Worm (Caenorhabditis elegans) whole organism, mixed stage, embryonic: ENCODE measurements around the gene C04C3.7.

Experiments used
- M03D4.4 ChIP-seq: sonication (generic microtip); optimal IDR thresholded peaks from 2 replicates; lab custom pipeline; 2017; ENCODE audit warnings: mild to moderate bottlenecking, missing genetic modification characterization, missing compliant biosample characterization
- bed-3 ChIP-seq: fragments of 200-800 bp; sonication (Bioruptor generic); optimal IDR thresholded peaks from 3 replicates; lab custom pipeline; 2018; ENCODE audit warnings: mild to moderate bottlenecking, missing genetic modification characterization, moderate library complexity, missing compliant biosample characterization
- ceh-39 ChIP-seq: fragments of 150-350 bp; optimal IDR thresholded peaks from 2 replicates; lab custom pipeline; 2014; ENCODE audit warnings: missing biosample characterization, missing genetic modification characterization
- ceh-83 ChIP-seq: fragments of 200-800 bp; sonication (Bioruptor generic); optimal IDR thresholded peaks from 2 replicates; lab custom pipeline; 2018; ENCODE audit warnings: mild to moderate bottlenecking, missing genetic modification characterization, missing compliant biosample characterization
- cnd-1 ChIP-seq: fragments of 200-800 bp; sonication (Bioruptor generic); optimal IDR thresholded peaks from 2 replicates; lab custom pipeline; 2018; ENCODE audit warnings: mild to moderate bottlenecking, missing genetic modification characterization, missing compliant biosample characterization
- drap-1 ChIP-seq: fragments of 200-800 bp; sonication (Bioruptor generic); optimal IDR thresholded peaks from 3 replicates; lab custom pipeline; 2018; ENCODE audit warnings: mild to moderate bottlenecking, missing genetic modification characterization, missing compliant biosample characterization
- elt-1 ChIP-seq: sonication (generic microtip); optimal IDR thresholded peaks from 2 replicates; lab custom pipeline; 2017; ENCODE audit warnings: missing genetic modification characterization, mild to moderate bottlenecking, missing compliant biosample characterization, antibody characterized with exemption, moderate library complexity, borderline replicate concordance; ENCODE audit not compliant: insufficient read depth
- flh-1 ChIP-seq: fragments of 200-800 bp; sonication (Bioruptor generic); optimal IDR thresholded peaks from 2 replicates; lab custom pipeline; 2018; ENCODE audit warnings: mild to moderate bottlenecking, missing genetic modification characterization, moderate library complexity, missing compliant biosample characterization
- ham-2 ChIP-seq: fragments of 200-800 bp; sonication (Bioruptor generic); optimal IDR thresholded peaks from 2 replicates; lab custom pipeline; 2018; ENCODE audit warnings: mild to moderate bottlenecking, missing genetic modification characterization, missing compliant biosample characterization
- hlh-1 ChIP-seq: fragments of 150-350 bp; optimal IDR thresholded peaks from 2 replicates; lab custom pipeline; 2014; ENCODE audit warnings: missing biosample characterization, missing genetic modification reagents, missing genetic modification characterization
- lin-13 ChIP-seq: fragments of 150-350 bp; optimal IDR thresholded peaks from 2 replicates; lab custom pipeline; 2014; ENCODE audit warnings: missing biosample characterization, missing genetic modification characterization
- lin-32 ChIP-seq: fragments of 200-800 bp; sonication (Bioruptor generic); optimal IDR thresholded peaks from 2 replicates; lab custom pipeline; 2018; ENCODE audit warnings: mild to moderate bottlenecking, missing genetic modification characterization, missing compliant biosample characterization
- lsy-2 ChIP-seq: fragments of 150-350 bp; optimal IDR thresholded peaks from 2 replicates; lab custom pipeline; 2014; ENCODE audit warnings: missing biosample characterization, missing genetic modification characterization
- mab-5 ChIP-seq: fragments of 150-350 bp; optimal IDR thresholded peaks from 2 replicates; lab custom pipeline; 2014; ENCODE audit warnings: missing biosample characterization, missing genetic modification characterization
- mls-2 ChIP-seq: sonication (generic microtip); optimal IDR thresholded peaks from 2 replicates; lab custom pipeline; 2016; ENCODE audit warnings: mild to moderate bottlenecking, missing genetic modification characterization, moderate library complexity, missing compliant biosample characterization
- nhr-12 ChIP-seq: fragments of 150-350 bp; optimal IDR thresholded peaks from 2 replicates; lab custom pipeline; 2014; ENCODE audit warnings: missing biosample characterization, missing genetic modification characterization
- nhr-2 ChIP-seq: fragments of 150-350 bp; optimal IDR thresholded peaks from 2 replicates; lab custom pipeline; 2014; ENCODE audit warnings: missing biosample characterization, missing genetic modification characterization
- nhr-237 ChIP-seq: fragments of 150-350 bp; optimal IDR thresholded peaks from 2 replicates; lab custom pipeline; 2014; ENCODE audit warnings: missing biosample characterization, missing genetic modification characterization
- nhr-28 ChIP-seq: fragments of 150-350 bp; optimal IDR thresholded peaks from 2 replicates; lab custom pipeline; 2014; ENCODE audit warnings: missing biosample characterization, missing genetic modification characterization
- nhr-76 ChIP-seq: sonication (generic microtip); optimal IDR thresholded peaks from 2 replicates; lab custom pipeline; 2017; ENCODE audit warnings: missing biosample characterization, missing genetic modification characterization
- pha-4 ChIP-seq: fragments of 150-350 bp; optimal IDR thresholded peaks from 2 replicates; lab custom pipeline; 2018; ENCODE audit warnings: missing biosample characterization, missing genetic modification reagents, missing genetic modification characterization
- snpc-4 ChIP-seq: fragments of 150-350 bp; optimal IDR thresholded peaks from 2 replicates; lab custom pipeline; 2014; ENCODE audit warnings: missing biosample characterization, missing genetic modification characterization
- sptf-1 ChIP-seq: sonication (generic microtip); optimal IDR thresholded peaks from 2 replicates; lab custom pipeline; 2017; ENCODE audit warnings: mild to moderate bottlenecking, missing genetic modification characterization, moderate library complexity, missing compliant biosample characterization
- tbx-8 ChIP-seq: fragments of 200-800 bp; sonication (Bioruptor generic); optimal IDR thresholded peaks from 2 replicates; lab custom pipeline; 2018; ENCODE audit warnings: mild to moderate bottlenecking, missing genetic modification characterization, moderate library complexity, missing compliant biosample characterization
- unc-120 ChIP-seq: sonication (generic microtip); optimal IDR thresholded peaks from 2 replicates; lab custom pipeline; 2017; ENCODE audit warnings: missing genetic modification characterization, missing compliant biosample characterization; ENCODE audit not compliant: poor library complexity, severe bottlenecking
- unc-39 ChIP-seq: fragments of 150-350 bp; optimal IDR thresholded peaks from 2 replicates; lab custom pipeline; 2014; ENCODE audit warnings: missing biosample characterization, missing genetic modification characterization
- zip-8 ChIP-seq: fragments of 150-350 bp; optimal IDR thresholded peaks from 2 replicates; lab custom pipeline; 2014; ENCODE audit warnings: missing biosample characterization, missing genetic modification characterization
- ztf-11 ChIP-seq: fragments of 150-350 bp; optimal IDR thresholded peaks from 2 replicates; lab custom pipeline; 2014; ENCODE audit warnings: missing biosample characterization, missing genetic modification characterization

Gene C04C3.7

DNA sequence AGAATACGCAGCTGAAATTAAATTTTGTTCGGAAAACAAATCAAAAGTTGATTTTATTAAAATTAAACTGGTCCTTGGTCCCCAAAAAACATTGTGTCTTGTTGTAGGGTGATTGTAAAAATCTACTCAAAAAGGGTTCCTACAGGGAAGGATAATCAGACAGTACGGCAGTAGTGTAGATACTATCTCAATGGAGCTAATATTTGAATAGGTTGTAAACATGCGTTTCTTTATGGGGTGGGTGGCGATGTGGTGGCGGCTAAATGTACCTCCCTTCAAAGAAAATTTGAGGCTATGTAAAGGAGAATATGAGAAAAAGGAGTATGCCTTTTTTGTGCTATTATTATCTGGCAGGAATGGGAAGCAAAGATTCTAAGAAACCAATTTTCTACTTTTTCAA is 19.2 kb upstream of the C04C3.7 start:
- no peak for TF ChIP-seq snpc-4
- TF ChIP-seq zip-8 (tag; lab: Kevin White, UChicago) = no peak
- TF ChIP-seq ceh-83 (GFP tag; lab: Kevin White, UChicago) = no peak
- TF ChIP-seq sptf-1 = no peak
- no peak for TF ChIP-seq drap-1
- TF ChIP-seq hlh-1 (tag; lab: Kevin White, UChicago) = no peak

DNA sequence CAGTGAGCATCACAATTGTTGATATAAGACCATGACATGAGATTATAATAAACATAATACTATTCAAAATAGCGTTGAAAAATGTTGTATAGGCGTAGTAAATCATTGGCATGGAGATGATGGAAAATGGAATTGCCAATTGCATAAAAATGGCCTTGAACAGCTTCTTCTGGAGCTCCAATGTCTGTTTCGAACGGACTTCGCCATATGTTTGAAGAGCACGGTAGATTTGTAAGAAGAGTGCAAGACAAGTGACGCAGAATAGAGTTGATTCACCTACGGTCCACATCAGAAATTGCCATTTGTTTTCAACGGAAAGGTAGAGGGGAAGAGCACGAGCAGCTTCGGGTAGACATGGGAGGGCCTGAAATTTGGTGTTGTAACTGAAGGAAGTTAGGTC is 14.1 kb upstream of the C04C3.7 start:
- no peak for TF ChIP-seq lin-32 (GFP tag; lab: Kevin White, UChicago)
- TF ChIP-seq nhr-28 (tag; lab: Kevin White, UChicago) = no peak
- TF ChIP-seq ztf-11 (tag; lab: Kevin White, UChicago) = no peak
- no peak for TF ChIP-seq flh-1 (GFP tag; lab: Kevin White, UChicago)

DNA sequence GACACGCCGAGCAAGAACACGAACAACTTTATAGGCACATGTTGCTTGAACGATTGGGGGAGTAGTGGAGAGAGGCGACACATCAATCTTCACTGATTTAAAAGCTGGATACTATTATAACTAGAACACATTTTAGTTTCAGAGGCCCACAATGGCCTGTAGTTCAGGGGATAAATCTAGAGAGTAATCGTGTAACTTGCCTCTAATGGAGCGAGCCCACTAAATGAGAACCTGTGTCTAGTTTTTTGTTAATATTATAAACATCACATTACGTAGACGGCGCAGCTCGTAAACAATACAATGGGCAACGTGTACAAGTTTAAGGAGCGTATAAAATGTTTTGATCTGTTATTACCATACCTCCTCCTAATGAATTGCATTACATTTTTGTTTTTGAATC is 11.3 kb upstream of the C04C3.7 start, which contains the start of gene F58E2.5:
F58E2.5 (plus strand) TSS at position 301 of the 400 bp plus-strand sequence.
- TF ChIP-seq nhr-12 (tag; lab: Kevin White, UChicago) = no peak

DNA sequence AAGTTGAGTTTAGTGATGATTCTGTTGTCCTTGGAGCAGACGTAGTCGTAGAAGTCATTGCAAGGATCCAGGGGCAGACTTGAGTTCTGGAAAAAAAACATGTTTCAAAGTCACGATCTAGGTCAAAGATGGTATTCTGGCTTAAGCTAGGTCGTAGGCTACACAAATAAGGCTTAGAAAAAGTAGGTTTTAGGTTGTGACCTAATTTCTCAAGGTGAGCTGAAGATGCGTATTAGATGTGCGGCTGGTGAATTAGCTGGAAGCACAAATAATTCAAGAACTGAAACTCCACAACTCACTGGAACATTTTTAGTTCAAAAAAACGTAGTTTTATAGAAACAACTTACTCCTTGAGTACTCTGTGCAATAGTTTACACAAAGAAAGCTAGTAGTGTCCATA is 10.8 kb upstream of the C04C3.7 start, which contains the start of gene F09D12.2:
F09D12.2 (minus strand) TSS at position 101 of the 400 bp plus-strand sequence.
- TF ChIP-seq ceh-83 (GFP tag; lab: Kevin White, UChicago) (no peak), unc-39 (tag; lab: Kevin White, UChicago) (no peak)

DNA sequence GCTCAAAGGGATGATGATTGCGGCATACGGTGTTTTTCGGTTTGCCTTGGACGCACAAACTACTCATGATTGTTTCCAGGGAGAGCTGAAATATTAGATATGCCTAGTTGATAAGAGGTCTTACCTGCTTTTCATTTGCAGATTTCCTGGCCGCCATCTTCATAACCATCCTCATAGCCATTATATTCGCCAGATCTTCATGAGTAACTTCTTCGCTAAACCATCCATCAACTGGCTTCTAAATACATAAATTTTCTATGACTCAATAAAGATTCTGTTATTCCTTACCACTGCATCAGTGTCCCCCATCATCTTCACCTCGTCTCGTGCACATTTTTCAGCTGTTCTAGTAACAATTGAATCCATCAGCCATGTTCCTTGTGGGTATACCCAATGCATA is 9.2 kb upstream of the C04C3.7 start:
- TF ChIP-seq nhr-28 (tag; lab: Kevin White, UChicago) = no peak
- no peak for TF ChIP-seq bed-3
- TF ChIP-seq nhr-76 (tag; lab: Kevin White, UChicago) = no peak
- no peak for TF ChIP-seq ceh-39 (tag; lab: Kevin White, UChicago)
- no peak for TF ChIP-seq ceh-83 (GFP tag; lab: Kevin White, UChicago)

DNA sequence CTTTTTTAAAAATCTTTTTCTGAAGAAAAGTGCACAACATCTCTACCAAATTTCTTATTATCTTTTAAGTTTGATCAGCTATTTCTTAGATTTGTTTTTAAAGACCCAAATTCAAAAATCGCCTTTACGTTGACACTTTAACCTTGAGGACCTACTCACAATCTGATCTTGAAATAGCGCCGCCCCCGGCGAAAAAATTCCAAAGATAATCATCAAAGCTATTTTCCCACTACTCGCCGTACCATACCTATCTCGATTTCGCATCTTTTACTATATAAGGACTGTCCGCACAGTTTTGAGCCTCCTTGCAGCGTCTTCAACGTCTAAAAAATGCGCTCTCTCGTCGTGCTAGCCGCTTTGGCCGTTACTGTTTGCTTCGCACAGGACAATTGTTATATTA is 7.6 kb upstream of the C04C3.7 start, which contains the start of gene grd-10:
grd-10 (plus strand) TSS at position 208 of the 400 bp plus-strand sequence.
- TF ChIP-seq M03D4.4 (no peak), lin-13 (tag; lab: Kevin White, UChicago) (no peak), tbx-8 (GFP tag; lab: Kevin White, UChicago) (no peak), zip-8 (tag; lab: Kevin White, UChicago) (no peak), nhr-76 (tag; lab: Kevin White, UChicago) (no peak), sptf-1 (no peak), unc-120 (tag; lab: Kevin White, UChicago) (no peak), pha-4 (tag; lab: Kevin White, UChicago) (no peak), nhr-2 (no peak), ceh-39 (tag; lab: Kevin White, UChicago) (no peak), mls-2 (no peak), elt-1 (tag; lab: Kevin White, UChicago) (no peak)

DNA sequence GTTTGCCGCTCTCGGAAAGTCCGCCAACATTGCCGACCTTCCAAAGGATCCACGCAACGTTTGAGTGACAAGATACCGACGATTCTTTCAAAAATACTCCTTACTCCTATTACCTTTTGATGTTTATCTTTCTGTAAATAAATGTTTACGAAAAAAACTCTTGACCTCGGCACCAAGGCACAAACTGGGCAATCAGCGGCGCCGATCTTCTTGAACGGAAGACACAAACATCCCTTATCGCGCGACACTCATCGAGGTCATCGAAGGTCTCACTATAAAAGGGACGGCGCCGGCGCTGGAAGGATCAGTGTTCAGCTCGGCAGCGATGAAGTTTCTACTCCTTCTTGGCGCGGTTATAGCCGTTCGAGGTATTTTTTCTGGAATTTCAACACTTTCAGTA is 6.1 kb upstream of the C04C3.7 start, which contains the start of gene grd-3:
grd-3 (plus strand) TSS at position 302 of the 400 bp plus-strand sequence.
- no peak for TF ChIP-seq drap-1
- no peak for TF ChIP-seq nhr-237 (tag; lab: Kevin White, UChicago)
- no peak for TF ChIP-seq pha-4 (tag; lab: Kevin White, UChicago)
- no peak for TF ChIP-seq ham-2 (GFP tag; lab: Kevin White, UChicago)
- TF ChIP-seq sptf-1 = no peak
- no peak for TF ChIP-seq cnd-1 (tag; lab: Kevin White, UChicago)
- TF ChIP-seq lsy-2 = no peak
- no peak for TF ChIP-seq zip-8 (tag; lab: Kevin White, UChicago)

DNA sequence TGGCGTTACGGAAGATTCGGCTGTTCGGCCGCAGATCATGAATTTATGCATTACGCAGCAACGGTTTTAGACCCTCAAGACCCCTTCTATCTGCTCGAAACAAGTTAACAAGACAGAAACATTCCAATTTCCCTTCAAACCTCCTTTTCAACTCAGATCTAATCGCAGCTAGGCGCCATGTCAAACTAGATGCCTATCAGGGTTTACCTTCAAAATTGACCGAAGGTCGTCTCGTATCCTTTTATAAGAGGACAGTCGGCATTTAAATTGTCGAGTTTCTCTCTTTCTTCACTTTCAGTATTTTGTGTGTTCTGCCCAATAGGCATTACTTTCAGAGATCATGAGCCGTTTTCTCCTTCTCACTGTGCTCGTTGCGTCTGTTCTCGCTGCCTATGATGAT is 4.7 kb upstream of the C04C3.7 start, which contains the start of gene grd-13:
grd-13 (plus strand) TSS at position 291 of the 400 bp plus-strand sequence.
- TF ChIP-seq zip-8 (tag; lab: Kevin White, UChicago) (no peak), mab-5 (tag; lab: Kevin White, UChicago) (no peak), lsy-2 (no peak)
